Worm (Caenorhabditis elegans): ENCODE data around the gene C50B6.3.

Gene C50B6.3

ce11 chrV:13272275-13272674, 41.1 kb upstream of the C50B6.3 start:
- no peak for TF ChIP-seq F57C9.4 (tag; optimal IDR thresholded peaks at IDR 0.05)
- TF ChIP-seq him-1 (tag; optimal IDR thresholded peaks at IDR 0.05): no peak
- no peak for TF ChIP-seq attf-6 (GFP tag; IDR thresholded peaks at IDR 0.05)
- TF ChIP-seq lin-26 (GFP tag; IDR thresholded peaks at IDR 0.05): no peak
- TF ChIP-seq hlh-12 (tag; optimal IDR thresholded peaks at IDR 0.05): no peak
- TF ChIP-seq cebp-1 (GFP tag; IDR thresholded peaks at IDR 0.05): no peak
- no peak for TF ChIP-seq cebp-1 (tag; optimal IDR thresholded peaks at IDR 0.05)
- TF ChIP-seq madf-6 (GFP tag; IDR thresholded peaks at IDR 0.05): no peak
- TF ChIP-seq F33H1.4 (GFP tag; IDR thresholded peaks at IDR 0.05): no peak
- no peak for TF ChIP-seq F10E7.11 (tag; optimal IDR thresholded peaks at IDR 0.05)
- no peak for TF ChIP-seq snpc-3.4 (tag; optimal IDR thresholded peaks at IDR 0.05)
- no peak for TF ChIP-seq athp-1 (tag; optimal IDR thresholded peaks at IDR 0.05)
- no peak for TF ChIP-seq lir-1 (GFP tag; conservative IDR thresholded peaks at IDR 0.05)
- no peak for TF ChIP-seq gei-17 (GFP tag; optimal IDR thresholded peaks at IDR 0.05)
- no peak for TF ChIP-seq lin-35 (GFP tag; optimal IDR thresholded peaks at IDR 0.05)
- no peak for TF ChIP-seq ceh-100 (GFP tag; IDR thresholded peaks at IDR 0.05)
- TF ChIP-seq dpl-1 (GFP tag; optimal IDR thresholded peaks at IDR 0.05): no peak
- no peak for TF ChIP-seq nhr-90 (tag; optimal IDR thresholded peaks at IDR 0.05)

ce11 chrV:13273302-13273701, 40.1 kb upstream of the C50B6.3 start:
- TF ChIP-seq F39B2.1 (GFP tag; IDR thresholded peaks at IDR 0.05): no peak
- no peak for TF ChIP-seq lir-1 (GFP tag; conservative IDR thresholded peaks at IDR 0.05)
- TF ChIP-seq ccch-3 (GFP tag; optimal IDR thresholded peaks at IDR 0.05): no peak
- no peak for TF ChIP-seq attf-5 (GFP tag; optimal IDR thresholded peaks at IDR 0.05)
- TF ChIP-seq ama-1 (optimal IDR thresholded peaks at IDR 0.05): no peak
- TF ChIP-seq ama-1 (GFP tag; optimal IDR thresholded peaks at IDR 0.05): no peak
- TF ChIP-seq snpc-4 (GFP tag; optimal IDR thresholded peaks at IDR 0.05): no peak
- no peak for TF ChIP-seq snpc-4 (tag; optimal IDR thresholded peaks at IDR 0.05)
- TF ChIP-seq let-607 (tag; optimal IDR thresholded peaks at IDR 0.05): no peak
- no peak for TF ChIP-seq madf-6 (GFP tag; IDR thresholded peaks at IDR 0.05)
- no peak for TF ChIP-seq hmg-1.2 (GFP tag; IDR thresholded peaks at IDR 0.05)

- TF ChIP-seq unc-62 (GFP tag; optimal IDR thresholded peaks at IDR 0.05) (no peak), F57A8.1 (GFP tag; optimal IDR thresholded peaks at IDR 0.05) (no peak), B0019.2 (GFP tag; conservative IDR thresholded peaks at IDR 0.05) (no peak), tlf-1 (GFP tag; optimal IDR thresholded peaks at IDR 0.05) (no peak), B0261.1 (tag; optimal IDR thresholded peaks at IDR 0.05) (no peak), B0336.3 (GFP tag; IDR thresholded peaks at IDR 0.05) (no peak), aptf-3 (GFP tag; IDR thresholded peaks at IDR 0.05) (no peak), B0035.1 (tag; optimal IDR thresholded peaks at IDR 0.05) (no peak), rcor-1 (GFP tag; IDR thresholded peaks at IDR 0.05) (no peak), nhr-80 (tag; optimal IDR thresholded peaks at IDR 0.05) (peak; percentile 56), C17E4.6 (GFP tag; IDR thresholded peaks at IDR 0.05) (no peak), ceh-58 (GFP tag; IDR thresholded peaks at IDR 0.05) (no peak), egl-18 (GFP tag; IDR thresholded peaks at IDR 0.05) (no peak), bed-2 (GFP tag; IDR thresholded peaks at IDR 0.05) (no peak), nfyb-1 (GFP tag; IDR thresholded peaks at IDR 0.05) (0 out of 2 replicates have a peak, but pooled peaks have one; percentile 37), cebp-1 (GFP tag; IDR thresholded peaks at IDR 0.05) (no peak), cebp-1 (tag; optimal IDR thresholded peaks at IDR 0.05) (peak; percentile 18)
These were observed 38.8 kb upstream of the C50B6.3 start for ce11 chrV:13274615-13275014.
